Fruit fly (Drosophila melanogaster): ENCODE measurements around the gene LManVI.
A peak's percentile ranks its signal among the peaks of the same experiment; 100 is the strongest.

Gene LManVI

DNA sequence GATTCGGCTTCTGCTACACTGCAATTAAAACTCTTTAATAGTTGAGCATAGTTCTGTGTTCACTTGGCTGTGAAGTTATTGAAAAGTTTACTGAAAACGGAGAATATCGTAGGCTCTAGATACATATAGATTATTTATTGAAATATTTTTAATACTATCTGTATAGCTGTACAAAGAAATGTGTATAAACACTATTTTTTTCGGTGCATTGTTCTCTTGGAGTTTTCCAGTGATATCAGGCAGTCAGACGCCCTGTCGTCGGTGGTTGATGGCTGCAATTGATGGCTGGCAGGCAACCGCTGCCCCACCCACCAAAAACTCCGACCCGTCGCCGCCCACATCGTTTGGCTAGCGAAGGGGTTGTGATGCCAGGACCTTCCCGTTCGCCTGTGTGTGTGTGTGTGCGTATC lies 34.7 kb downstream of the LManVI start (continued):
- no peak; the same call in 1 of the 2 replicates for TF ChIP-seq ttk (GFP tag; IDR thresholded peaks at IDR 0.05)
- no peak for TF ChIP-seq pan (optimal IDR thresholded peaks at IDR 0.05)
- TF ChIP-seq pan (GFP tag; optimal IDR thresholded peaks at IDR 0.05 in 1 of 2, IDR thresholded peaks at IDR 0.05 in 1 of 2) = peak in 1 of 2 experiments; percentile 40
- no peak for TF ChIP-seq CG18011 (GFP tag; optimal IDR thresholded peaks at IDR 0.05)
- no peak for TF ChIP-seq CG7963 (GFP tag; IDR thresholded peaks at IDR 0.05; ENCODE audit: partially characterized antibody)
- TF ChIP-seq CG8089 (GFP tag; optimal IDR thresholded peaks at IDR 0.05) = no peak
- TF ChIP-seq Atf-2 (GFP tag; optimal IDR thresholded peaks at IDR 0.05) = no peak
- peak; percentile 51; the same call in 1 of the 2 replicates for TF ChIP-seq E2f1 (GFP tag; IDR thresholded peaks at IDR 0.05)
- TF ChIP-seq lilli (GFP tag; optimal IDR thresholded peaks at IDR 0.05) = no peak
- no peak for TF ChIP-seq CG11696 (GFP tag; IDR thresholded peaks at IDR 0.05)
- TF ChIP-seq maf-S (GFP tag; optimal IDR thresholded peaks at IDR 0.05) = no peak
- no peak for TF ChIP-seq zfh2 (GFP tag; optimal IDR thresholded peaks at IDR 0.05)
- no peak for TF ChIP-seq CG6654 (GFP tag; optimal IDR thresholded peaks at IDR 0.05)
- TF ChIP-seq lbe (GFP tag; optimal IDR thresholded peaks at IDR 0.05) = no peak
- no peak for TF ChIP-seq HLHmδ (GFP tag; optimal IDR thresholded peaks at IDR 0.05)
- no peak for TF ChIP-seq ftz-f1 (GFP tag; optimal IDR thresholded peaks at IDR 0.05)
- TF ChIP-seq CG30020 (tag; optimal IDR thresholded peaks at IDR 0.05) = no peak
- 0 out of 2 replicates have a peak, but pooled peaks have one; percentile 28 for TF ChIP-seq CG32532 (GFP tag; IDR thresholded peaks at IDR 0.05)
- TF ChIP-seq CG4404 (GFP tag; IDR thresholded peaks at IDR 0.05) = no peak
- TF ChIP-seq CG13894 (tag; optimal IDR thresholded peaks at IDR 0.05) = no peak
- TF ChIP-seq Mad (GFP tag; optimal IDR thresholded peaks at IDR 0.05) = no peak
- no peak for TF ChIP-seq Ets65A (GFP tag)
- no peak for TF ChIP-seq CG13123 (GFP tag; optimal IDR thresholded peaks at IDR 0.05)
- no peak for TF ChIP-seq CG4360 (GFP tag; IDR thresholded peaks at IDR 0.05)
- peak; percentile 4 for TF ChIP-seq CG3407 (GFP tag; optimal IDR thresholded peaks at IDR 0.05)
- no peak for TF ChIP-seq CG12769 (tag; optimal IDR thresholded peaks at IDR 0.05)
- peak; percentile 9 for TF ChIP-seq Abd-B (GFP tag; optimal IDR thresholded peaks at IDR 0.05)
- no peak for TF ChIP-seq twi (tag; optimal IDR thresholded peaks at IDR 0.05)
- peak; percentile 20; the same call in 1 of the 2 replicates for TF ChIP-seq ara (GFP tag; IDR thresholded peaks at IDR 0.05)
- no peak for TF ChIP-seq MBD-R2 (GFP tag; IDR thresholded peaks at IDR 0.05)
- TF ChIP-seq Pdp1 (GFP tag; optimal IDR thresholded peaks at IDR 0.05) = peak in 1 of 2 experiments; percentile 15
- TF ChIP-seq row (GFP tag; IDR thresholded peaks at IDR 0.05) = peak; percentile 69
- peak; percentile 51; the same call in 1 of the 3 replicates for TF ChIP-seq zfh1 (GFP tag; IDR thresholded peaks at IDR 0.05)
- TF ChIP-seq Ssrp (tag; optimal IDR thresholded peaks at IDR 0.05) = peak; percentile 40
- no peak for TF ChIP-seq HLH54F (GFP tag; optimal IDR thresholded peaks at IDR 0.05)
- TF ChIP-seq CG9876 (GFP tag; optimal IDR thresholded peaks at IDR 0.05) = no peak
- peak; percentile 50 for TF ChIP-seq Deaf1 (tag; optimal IDR thresholded peaks at IDR 0.05)
- peak; percentile 23; the same call in 1 of the 2 replicates for TF ChIP-seq lmd (GFP tag; IDR thresholded peaks at IDR 0.05)
- TF ChIP-seq ems (GFP tag; optimal IDR thresholded peaks at IDR 0.05) = no peak
- no peak for TF ChIP-seq CG7987 (GFP tag; optimal IDR thresholded peaks at IDR 0.05)
- no peak for TF ChIP-seq CG12236 (GFP tag; optimal IDR thresholded peaks at IDR 0.05)
- no peak for TF ChIP-seq mam (GFP tag; optimal IDR thresholded peaks at IDR 0.05)
- TF ChIP-seq Gug (GFP tag; IDR thresholded peaks at IDR 0.05) = no peak
- TF ChIP-seq Dad (GFP tag; optimal IDR thresholded peaks at IDR 0.05) = no peak
- peak; percentile 57 for TF ChIP-seq D19A (tag; optimal IDR thresholded peaks at IDR 0.05)
- TF ChIP-seq odd (GFP tag; optimal IDR thresholded peaks at IDR 0.05) = no peak
- TF ChIP-seq Tbp (GFP tag; optimal IDR thresholded peaks at IDR 0.05) = no peak
- no peak for TF ChIP-seq zen2 (GFP tag; IDR thresholded peaks at IDR 0.05; ENCODE audit: partially characterized antibody)
- peak; percentile 58 for TF ChIP-seq CG8924 (tag; optimal IDR thresholded peaks at IDR 0.05)
- TF ChIP-seq CG4820 (GFP tag; optimal IDR thresholded peaks at IDR 0.05) = peak; percentile 50
- TF ChIP-seq Sry-β (GFP tag; optimal IDR thresholded peaks at IDR 0.05) = no peak
- peak; percentile 14 for TF ChIP-seq Max (GFP tag; optimal IDR thresholded peaks at IDR 0.05)

All from whole organism, embryonic.